Worm (Caenorhabditis elegans) whole organism, L2 larva: ENCODE data around the gene Y39A1C.1.

Experiments used
- crh-2 ChIP-seq: sonication (generic microtip); optimal IDR thresholded peaks from 2 replicates; lab custom pipeline; 2017; ENCODE audit warnings: missing biosample characterization, missing genetic modification characterization
- elt-1 ChIP-seq: fragments of 150-350 bp; optimal IDR thresholded peaks from 2 replicates; lab custom pipeline; 2014; ENCODE audit warnings: missing biosample characterization, missing genetic modification characterization
- lsy-2 ChIP-seq, 2 experiments: fragments of 150-350 bp in 1 of 2; sonication (generic microtip) in 1 of 2; optimal IDR thresholded peaks; 2 replicates each; lab custom pipeline; 2014 to 2017; ENCODE audit warnings: missing biosample characterization in 2 of 2, missing genetic modification characterization in 2 of 2
- nhr-12 ChIP-seq: fragments of 150-350 bp; optimal IDR thresholded peaks from 2 replicates; lab custom pipeline; 2014; ENCODE audit warnings: missing biosample characterization, missing genetic modification characterization
- nhr-23 ChIP-seq: fragments of 150-350 bp; optimal IDR thresholded peaks from 2 replicates; lab custom pipeline; 2014; ENCODE audit warnings: missing biosample characterization, missing genetic modification reagents, missing genetic modification characterization
- nhr-25 ChIP-seq: fragments of 150-350 bp; sonication (generic microtip); optimal IDR thresholded peaks from 3 replicates; lab custom pipeline; 2014; ENCODE audit warnings: missing biosample characterization, missing genetic modification characterization
- sma-9 ChIP-seq, 2 experiments: fragments of 150-350 bp in 1 of 2; sonication (generic microtip) in 1 of 2; optimal IDR thresholded peaks; 2 replicates each; lab custom pipeline; 2014 to 2016; ENCODE audit warnings: missing genetic modification characterization in 2 of 2, mild to moderate bottlenecking in 1 of 2, missing biosample characterization in 1 of 2, missing compliant biosample characterization in 1 of 2, missing genetic modification reagents in 1 of 2, moderate library complexity in 1 of 2
- snpc-4 ChIP-seq: fragments of 150-350 bp; optimal IDR thresholded peaks from 2 replicates; lab custom pipeline; 2014; ENCODE audit warnings: missing biosample characterization, missing genetic modification characterization
- ztf-11 ChIP-seq: sonication (generic microtip); optimal IDR thresholded peaks from 2 replicates; lab custom pipeline; 2017; ENCODE audit warnings: missing biosample characterization, missing genetic modification characterization

DNA sequence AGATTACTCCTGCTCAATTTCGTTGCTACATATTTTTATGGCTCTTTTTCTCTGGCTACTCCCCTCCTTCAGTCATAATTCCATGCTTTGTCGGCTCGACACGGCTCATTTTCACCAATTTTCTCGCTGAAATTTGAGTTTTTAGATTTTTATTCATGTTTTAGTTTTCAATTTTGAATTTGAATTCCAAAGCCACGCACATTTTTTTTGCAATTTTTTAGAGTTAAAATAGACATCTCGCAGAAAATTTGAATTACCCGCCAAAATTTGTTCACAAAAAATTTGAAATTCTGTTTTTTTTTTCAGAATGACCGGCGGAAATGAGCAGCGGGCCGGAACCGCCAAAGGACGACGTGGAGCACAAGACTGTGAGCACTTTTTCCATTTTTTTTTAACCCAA lies 47.1 kb downstream of the Y39A1C.1 start, which contains the start of gene unc-119:
- TF ChIP-seq ztf-11 (tag; lab: Kevin White, UChicago) = no peak
- no peak for TF ChIP-seq nhr-12 (tag; lab: Kevin White, UChicago)
- TF ChIP-seq snpc-4 (tag; lab: Kevin White, UChicago) = no peak
- no peak for TF ChIP-seq nhr-25
- TF ChIP-seq sma-9 (GFP tag; optimal IDR thresholded peaks at IDR 0.05; lab: Kevin White, UChicago) = no peak
- no peak for TF ChIP-seq sma-9 (tag; optimal IDR thresholded peaks at IDR 0.05; lab: Kevin White, UChicago)
- TF ChIP-seq lsy-2 (tag; optimal IDR thresholded peaks at IDR 0.05; lab: Kevin White, UChicago) = no peak
- TF ChIP-seq nhr-23 (tag; lab: Kevin White, UChicago) = no peak
- no peak for TF ChIP-seq elt-1 (tag; lab: Kevin White, UChicago)
- TF ChIP-seq crh-2 (tag; lab: Kevin White, UChicago) = no peak
